Fruit fly (Drosophila melanogaster) S2 (cell line): ENCODE data around the gene CG14883.

Source experiments
- CG8478 ChIP-seq: fragments of >200 bp; optimal IDR thresholded peaks from 2 replicates; lab custom pipeline; 2018
- CTCF ChIP-seq, 2 experiments: fragments of >200 bp; optimal IDR thresholded peaks; 2 replicates each; lab custom pipeline; 2018

dm6 chr3R:16495322-16495721 is 39.5 kb downstream of the CG14883 start, which contains the start of gene Cad89D:
- no peak for TF ChIP-seq CG8478
- TF ChIP-seq CTCF (optimal IDR thresholded peaks at IDR 0.05; lab: Kevin White, UChicago): no peak
